Worm (Caenorhabditis elegans) whole organism, early embryonic: Measurements from ENCODE around the gene fard-1.

ENCODE experiments used
- aly-1 ChIP-seq: sonication (generic microtip); optimal IDR thresholded peaks from 2 replicates; lab custom pipeline; 2016; ENCODE audit warnings: missing genetic modification characterization, missing compliant biosample characterization
- hmg-4 ChIP-seq: fragments of 200-800 bp; sonication (Bioruptor generic); optimal IDR thresholded peaks from 2 replicates; lab custom pipeline; 2018; ENCODE audit warnings: mild to moderate bottlenecking, missing genetic modification characterization, missing compliant biosample characterization
- tra-4 ChIP-seq: sonication (generic microtip); optimal IDR thresholded peaks from 2 replicates; lab custom pipeline; 2017; ENCODE audit warnings: missing genetic modification characterization, missing compliant biosample characterization

DNA sequence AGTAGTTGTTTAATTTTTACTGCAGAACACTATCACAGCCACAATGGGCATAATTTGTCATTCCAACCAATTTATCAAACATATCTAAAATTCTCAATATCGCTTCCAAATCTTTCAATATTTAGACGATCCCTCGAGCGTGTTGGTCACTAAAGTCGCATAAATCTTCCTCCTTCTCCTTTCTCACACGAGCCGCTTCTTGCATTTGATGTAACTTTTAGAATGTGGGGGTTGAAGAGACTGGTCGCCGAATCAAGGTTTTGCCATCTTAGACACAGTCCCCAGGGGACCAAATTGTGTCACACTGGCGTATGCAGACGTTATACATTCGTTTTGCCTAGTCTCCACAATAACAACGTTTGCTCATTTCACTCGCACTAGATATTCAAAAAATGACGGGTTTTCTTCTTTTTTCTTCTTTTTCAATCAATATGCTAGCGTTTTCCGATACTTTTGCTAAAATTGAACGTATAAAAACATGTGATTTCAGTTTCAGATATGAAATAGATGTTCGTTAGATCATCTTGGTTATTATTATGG lies 24.4 kb downstream of the fard-1 start, which contains the start of gene gbb-1:
- TF ChIP-seq aly-1 (tag; lab: Kevin White, UChicago) (no peak), hmg-4 (GFP tag; lab: Kevin White, UChicago) (no peak), tra-4 (no peak)
